Fruit fly (Drosophila melanogaster) whole organism, pupa: Measurements from ENCODE around the gene Myo10A.

Source experiments
- CG10348 ChIP-seq: fragments of 200-800 bp; sonication (Bioruptor generic); IDR thresholded peaks from 2 replicates; pipeline ENCODE4 v1.3.6; 2022; ENCODE audit warnings: missing biosample characterization, missing genetic modification characterization
- CG12605 ChIP-seq: fragments of 200-800 bp; sonication (Bioruptor generic); IDR thresholded peaks from 2 replicates; pipeline ENCODE4 v1.3.6; 2022; ENCODE audit warnings: missing biosample characterization, missing genetic modification characterization
- CG13204 ChIP-seq: fragments of 200-800 bp; sonication (Bioruptor generic); optimal IDR thresholded peaks from 2 replicates; lab custom pipeline; 2018; ENCODE audit warnings: missing biosample characterization, mild to moderate bottlenecking, missing genetic modification characterization, moderate library complexity
- CG14655 ChIP-seq: fragments of 200-800 bp; sonication (Bioruptor generic); optimal IDR thresholded peaks from 3 replicates; lab custom pipeline; 2017; ENCODE audit warnings: mild to moderate bottlenecking, missing biosample characterization, missing genetic modification reagents, missing genetic modification characterization
- CG15710 ChIP-seq: fragments of 200-800 bp; sonication (Bioruptor generic); optimal IDR thresholded peaks from 2 replicates; lab custom pipeline; 2018; ENCODE audit warnings: missing biosample characterization, mild to moderate bottlenecking, missing genetic modification characterization, moderate library complexity
- CG17806 ChIP-seq: fragments of 200-800 bp; sonication (Bioruptor generic); optimal IDR thresholded peaks from 2 replicates; lab custom pipeline; 2018; ENCODE audit warnings: missing biosample characterization, mild to moderate bottlenecking, missing genetic modification characterization, moderate library complexity
- CG32121 ChIP-seq: fragments of 200-800 bp; sonication (Bioruptor generic); IDR thresholded peaks from 2 replicates; pipeline ENCODE4 v1.3.6; 2022; ENCODE audit warnings: missing biosample characterization, missing genetic modification characterization
- CG34367 ChIP-seq: fragments of 200-800 bp; sonication (Bioruptor generic); optimal IDR thresholded peaks from 2 replicates; lab custom pipeline; 2018; ENCODE audit warnings: missing biosample characterization, mild to moderate bottlenecking, missing genetic modification characterization
- CG4496 ChIP-seq: fragments of 200-800 bp; sonication (Bioruptor generic); IDR thresholded peaks from 3 replicates; pipeline ENCODE4 v1.3.6; 2022; ENCODE audit warnings: missing biosample characterization, missing genetic modification characterization
- CG8159 ChIP-seq: fragments of 200-800 bp; sonication (Bioruptor generic); optimal IDR thresholded peaks from 3 replicates; lab custom pipeline; 2018; ENCODE audit warnings: missing biosample characterization, mild to moderate bottlenecking, missing genetic modification characterization, moderate library complexity
- CG8301 ChIP-seq: fragments of 200-800 bp; sonication (Bioruptor generic); optimal IDR thresholded peaks from 2 replicates; lab custom pipeline; 2018; ENCODE audit warnings: missing biosample characterization, mild to moderate bottlenecking, missing genetic modification characterization
- CG9948 ChIP-seq: fragments of 200-800 bp; sonication (Bioruptor generic); optimal IDR thresholded peaks from 2 replicates; lab custom pipeline; 2018; ENCODE audit warnings: missing biosample characterization, mild to moderate bottlenecking, missing genetic modification characterization, moderate library complexity
- D1 ChIP-seq: fragments of 200-800 bp; sonication (Bioruptor generic); optimal IDR thresholded peaks from 2 replicates; lab custom pipeline; 2018; ENCODE audit warnings: missing biosample characterization, mild to moderate bottlenecking, missing genetic modification characterization, moderate library complexity
- EcR ChIP-seq: fragments of 200-800 bp; sonication (Bioruptor generic); optimal IDR thresholded peaks from 3 replicates; lab custom pipeline; 2019; ENCODE audit warnings: missing biosample characterization, missing genetic modification characterization, mild to moderate bottlenecking, moderate library complexity, missing genetic modification reagents
- Ets98B ChIP-seq: fragments of 200-800 bp; sonication (Bioruptor generic); IDR thresholded peaks from 2 replicates; pipeline ENCODE4 v1.3.6; 2022; ENCODE audit warnings: missing biosample characterization, missing genetic modification characterization
- Pif1A ChIP-seq: fragments of 200-800 bp; sonication (Bioruptor generic); optimal IDR thresholded peaks from 3 replicates; lab custom pipeline; 2016; ENCODE audit warnings: missing biosample characterization, missing genetic modification characterization
- Pif1B ChIP-seq: fragments of 200-800 bp; sonication (Bioruptor generic); optimal IDR thresholded peaks from 3 replicates; lab custom pipeline; 2016; ENCODE audit warnings: missing biosample characterization, missing genetic modification characterization
- Snoo ChIP-seq: fragments of 200-800 bp; sonication (Bioruptor generic); optimal IDR thresholded peaks from 3 replicates; lab custom pipeline; 2017; ENCODE audit warnings: missing biosample characterization, mild to moderate bottlenecking, missing genetic modification characterization, inconsistent platforms
- fd96Ca ChIP-seq: fragments of 200-800 bp; sonication (Bioruptor generic); IDR thresholded peaks from 3 replicates; pipeline ENCODE4 v1.3.6; 2022; ENCODE audit warnings: missing biosample characterization, missing genetic modification characterization
- gl ChIP-seq: fragments of 200-800 bp; sonication (Bioruptor generic); optimal IDR thresholded peaks from 2 replicates; lab custom pipeline; 2018; ENCODE audit warnings: missing biosample characterization, mild to moderate bottlenecking, missing genetic modification characterization
- rn ChIP-seq: fragments of 200-800 bp; sonication (Bioruptor generic); IDR thresholded peaks from 2 replicates; pipeline ENCODE4 v1.3.6; 2022; ENCODE audit warnings: missing biosample characterization, missing genetic modification characterization

The Myo10A gene

dm6 chrX:10931250-10931649 is 610 bp downstream of the Myo10A start:
- TF ChIP-seq CG10348 (GFP tag; lab: Robert Waterston, UW) (no peak), CG4496 (GFP tag; lab: Robert Waterston, UW) (no peak), CG14655 (GFP tag; lab: Kevin White, UChicago) (no peak), fd96Ca (GFP tag; lab: Robert Waterston, UW) (no peak), CG8301 (tag; lab: Kevin White, UChicago) (no peak), CG12605 (no peak), Pif1B (GFP tag; lab: Kevin White, UChicago) (no peak), rn (no peak)

dm6 chrX:10932300-10932699 is 1.7 kb downstream of the Myo10A start:
- TF ChIP-seq EcR (GFP tag; lab: Kevin White, UChicago): peak; percentile 83
- TF ChIP-seq CG8301 (tag; lab: Kevin White, UChicago): no peak
- peak; percentile 61; the same call in 2 of the 3 replicates for TF ChIP-seq CG4496 (GFP tag; lab: Robert Waterston, UW)
- no peak for TF ChIP-seq rn
- no peak for TF ChIP-seq Pif1B (GFP tag; lab: Kevin White, UChicago)
- TF ChIP-seq Pif1A (GFP tag; lab: Kevin White, UChicago): no peak
- TF ChIP-seq CG13204 (GFP tag; lab: Kevin White, UChicago): peak; percentile 47
- TF ChIP-seq Ets98B (GFP tag; lab: Robert Waterston, UW): peak; percentile 41; the same call in 1 of the 2 replicates
- no peak for TF ChIP-seq D1 (tag; lab: Kevin White, UChicago)
- no peak for TF ChIP-seq CG9948 (tag; lab: Kevin White, UChicago)
- TF ChIP-seq CG12605: peak; percentile 35; the same call in 1 of the 2 replicates
- peak; percentile 25; the same call in 1 of the 3 replicates for TF ChIP-seq fd96Ca (GFP tag; lab: Robert Waterston, UW)
- TF ChIP-seq CG8159 (tag; lab: Kevin White, UChicago): no peak
- TF ChIP-seq CG34367 (tag; lab: Kevin White, UChicago): peak; percentile 15
- no peak for TF ChIP-seq CG32121
- TF ChIP-seq CG17806 (tag; lab: Kevin White, UChicago): no peak
- TF ChIP-seq CG15710 (tag; lab: Kevin White, UChicago): peak; percentile 36
- TF ChIP-seq Snoo (tag; lab: Kevin White, UChicago): peak; percentile 1
- TF ChIP-seq gl: peak; percentile 50
- no peak for TF ChIP-seq CG10348 (GFP tag; lab: Robert Waterston, UW)
- no peak for TF ChIP-seq CG14655 (GFP tag; lab: Kevin White, UChicago)
- TF ChIP-seq, all 21 proteins: peak for 10

- no peak for TF ChIP-seq Pif1B (GFP tag; lab: Kevin White, UChicago)
- peak; percentile 26 for TF ChIP-seq CG9948 (tag; lab: Kevin White, UChicago)
- no peak for TF ChIP-seq CG13204 (GFP tag; lab: Kevin White, UChicago)
- TF ChIP-seq CG8301 (tag; lab: Kevin White, UChicago): peak; percentile 43
- TF ChIP-seq Ets98B (GFP tag; lab: Robert Waterston, UW): 0 out of 2 replicates have a peak, but pooled peaks have one; percentile 8
- TF ChIP-seq CG8159 (tag; lab: Kevin White, UChicago): peak; percentile 14
- TF ChIP-seq fd96Ca (GFP tag; lab: Robert Waterston, UW): peak; percentile 44; the same call in 1 of the 3 replicates
- TF ChIP-seq rn: no peak
- peak; percentile 53 for TF ChIP-seq CG14655 (GFP tag; lab: Kevin White, UChicago)
- peak; percentile 24 for TF ChIP-seq CG17806 (tag; lab: Kevin White, UChicago)
- TF ChIP-seq CG34367 (tag; lab: Kevin White, UChicago): peak; percentile 1
- TF ChIP-seq Pif1A (GFP tag; lab: Kevin White, UChicago): peak; percentile 61
- no peak for TF ChIP-seq CG4496 (GFP tag; lab: Robert Waterston, UW)
- TF ChIP-seq CG32121: peak; percentile 60; the same call in 1 of the 2 replicates
Measured at dm6 chrX:10933776-10934175, 3.1 kb downstream of the Myo10A start.

- TF ChIP-seq EcR (GFP tag; lab: Kevin White, UChicago): no peak
- TF ChIP-seq CG12605: no peak
- TF ChIP-seq gl: no peak
- no peak for TF ChIP-seq CG14655 (GFP tag; lab: Kevin White, UChicago)
- TF ChIP-seq CG8159 (tag; lab: Kevin White, UChicago): no peak
- TF ChIP-seq, all 21 proteins: peak for 0
Measured at dm6 chrX:10935587-10935986, 4.9 kb downstream of the Myo10A start.

dm6 chrX:10936599-10936998 is 6.0 kb downstream of the Myo10A start:
- peak; percentile 86 for TF ChIP-seq CG9948 (tag; lab: Kevin White, UChicago)
- peak; percentile 80 for TF ChIP-seq gl
- peak; percentile 81 for TF ChIP-seq CG12605
- TF ChIP-seq fd96Ca (GFP tag; lab: Robert Waterston, UW): peak; percentile 85
- TF ChIP-seq CG32121: peak; percentile 90
- peak; percentile 88 for TF ChIP-seq Pif1A (GFP tag; lab: Kevin White, UChicago)
- peak; percentile 89 for TF ChIP-seq CG15710 (tag; lab: Kevin White, UChicago)
- TF ChIP-seq CG13204 (GFP tag; lab: Kevin White, UChicago): peak; percentile 83
- TF ChIP-seq CG10348 (GFP tag; lab: Robert Waterston, UW): no peak
- TF ChIP-seq CG4496 (GFP tag; lab: Robert Waterston, UW): peak; percentile 94
- TF ChIP-seq Snoo (tag; lab: Kevin White, UChicago): peak; percentile 40
- TF ChIP-seq CG34367 (tag; lab: Kevin White, UChicago): peak; percentile 89
- TF ChIP-seq D1 (tag; lab: Kevin White, UChicago): peak; percentile 23
- peak; percentile 31 for TF ChIP-seq EcR (GFP tag; lab: Kevin White, UChicago)
- peak; percentile 83 for TF ChIP-seq CG8301 (tag; lab: Kevin White, UChicago)
- TF ChIP-seq Pif1B (GFP tag; lab: Kevin White, UChicago): peak; percentile 78
- peak; percentile 88 for TF ChIP-seq CG8159 (tag; lab: Kevin White, UChicago)
- TF ChIP-seq rn: peak; percentile 62; the same call in 1 of the 2 replicates
- TF ChIP-seq Ets98B (GFP tag; lab: Robert Waterston, UW): peak; percentile 90
- TF ChIP-seq CG14655 (GFP tag; lab: Kevin White, UChicago): peak; percentile 82
- peak; percentile 89 for TF ChIP-seq CG17806 (tag; lab: Kevin White, UChicago)
